Fruit fly (Drosophila melanogaster): ENCODE results near the gene CG7573.

CG7573 gene

DNA sequence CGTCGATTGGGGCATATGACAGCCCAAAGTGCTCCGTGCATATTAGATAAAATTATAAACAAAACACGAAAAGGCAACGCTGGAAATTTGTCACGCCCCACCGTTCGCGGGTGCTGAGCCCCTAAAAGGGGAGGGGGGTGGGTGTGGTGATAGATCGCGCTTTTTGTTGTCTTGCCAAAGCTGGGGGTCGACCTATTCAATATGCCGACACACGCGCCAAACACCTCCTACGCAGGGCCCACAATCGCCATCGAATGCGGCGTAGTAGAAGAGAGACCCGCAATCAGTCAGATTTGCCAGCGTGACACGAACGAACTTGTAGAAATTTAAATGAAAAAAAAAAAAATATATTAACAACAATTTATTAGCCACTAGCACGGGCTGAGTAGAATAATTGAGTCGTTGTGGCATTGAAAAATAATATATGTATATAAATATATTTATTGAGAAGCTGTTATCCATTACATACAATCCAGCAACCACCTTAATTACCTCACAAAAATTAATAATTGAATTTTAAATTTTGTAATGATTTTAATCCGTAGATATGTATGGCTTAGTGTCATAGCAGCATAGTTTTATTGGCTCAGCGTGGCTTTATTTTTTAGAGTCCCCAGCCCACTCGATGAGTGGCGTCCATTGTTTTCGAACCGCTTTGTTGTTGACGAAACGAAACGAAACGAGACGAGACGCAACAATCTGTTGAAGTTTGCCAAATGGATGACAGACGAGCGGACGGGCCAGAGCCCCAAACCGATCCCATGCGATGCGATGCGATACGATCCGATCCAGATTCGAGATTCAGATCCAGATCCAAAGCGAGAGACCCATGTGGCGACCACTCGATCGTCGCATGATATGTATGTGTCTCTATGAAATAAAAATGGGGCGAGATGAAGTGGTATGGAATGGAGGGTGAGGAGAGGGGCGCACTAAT is 37.7 kb downstream of the CG7573 start (continued):
- TF ChIP-seq Eip74EF (GFP tag; optimal IDR thresholded peaks at IDR 0.05) (peak in 1 of 2 experiments; percentile 85), PHDP (tag; optimal IDR thresholded peaks at IDR 0.05) (peak; percentile 96), CG17912 (GFP tag; optimal IDR thresholded peaks at IDR 0.05) (no peak), CG10147 (GFP tag; optimal IDR thresholded peaks at IDR 0.05) (peak; percentile 87), CG17612 (GFP tag; IDR thresholded peaks at IDR 0.05) (peak; percentile 74), kni (GFP tag; optimal IDR thresholded peaks at IDR 0.05) (peak; percentile 77), hth (optimal IDR thresholded peaks at IDR 0.05) (no peak), nau (GFP tag; optimal IDR thresholded peaks at IDR 0.05) (peak; percentile 43), ab (GFP tag; optimal IDR thresholded peaks at IDR 0.05) (no peak), CG2116 (GFP tag; optimal IDR thresholded peaks at IDR 0.05) (peak; percentile 41), CG1602 (GFP tag; optimal IDR thresholded peaks at IDR 0.05) (peak; percentile 61), Antp (GFP tag; optimal IDR thresholded peaks at IDR 0.05) (no peak), hkb (optimal IDR thresholded peaks at IDR 0.05) (no peak), hkb (GFP tag; IDR thresholded peaks at IDR 0.05) (peak; percentile 96), nerfin-1 (tag; optimal IDR thresholded peaks at IDR 0.05) (peak; percentile 84), ash1 (GFP tag; optimal IDR thresholded peaks at IDR 0.05) (no peak), CG13287 (GFP tag; IDR thresholded peaks at IDR 0.05; ENCODE audit: partially characterized antibody) (peak; percentile 41; the same call in 1 of the 2 replicates), bcd (GFP tag; optimal IDR thresholded peaks at IDR 0.05) (peak; percentile 92), CG13296 (GFP tag; optimal IDR thresholded peaks at IDR 0.05) (peak; percentile 91), CG31224 (GFP tag; IDR thresholded peaks at IDR 0.05) (peak; percentile 83), Sin3A (optimal IDR thresholded peaks at IDR 0.05) (no peak), mirr (GFP tag; optimal IDR thresholded peaks at IDR 0.05) (peak; percentile 72), CG13775 (GFP tag; optimal IDR thresholded peaks at IDR 0.05) (peak; percentile 84), pros (GFP tag; optimal IDR thresholded peaks at IDR 0.05) (no peak), NC2β (GFP tag; optimal IDR thresholded peaks at IDR 0.05) (no peak), CG2712 (tag; optimal IDR thresholded peaks at IDR 0.05) (peak; percentile 86), Dbx (GFP tag; IDR thresholded peaks at IDR 0.05) (peak; percentile 83), dan (GFP tag; IDR thresholded peaks at IDR 0.05) (no peak), CkIIα-i1 (GFP tag; IDR thresholded peaks at IDR 0.05) (0 out of 2 replicates have a peak, but pooled peaks have one; percentile 8), Optix (GFP tag; IDR thresholded peaks at IDR 0.05) (peak; percentile 44; the same call in 1 of the 3 replicates), Sry-δ (GFP tag; optimal IDR thresholded peaks at IDR 0.05) (no peak), CG6854 (GFP tag; optimal IDR thresholded peaks at IDR 0.05) (peak; percentile 88), CG12299 (tag; optimal IDR thresholded peaks at IDR 0.05) (peak; percentile 82), CG34376 (GFP tag; optimal IDR thresholded peaks at IDR 0.05) (no peak), CG10209 (GFP tag; optimal IDR thresholded peaks at IDR 0.05) (peak; percentile 93), zfh2 (GFP tag; optimal IDR thresholded peaks at IDR 0.05) (peak; percentile 10), bbx (GFP tag; IDR thresholded peaks at IDR 0.05; ENCODE audit: partially characterized antibody) (no peak), Xrp1 (GFP tag; IDR thresholded peaks at IDR 0.05) (peak; percentile 89), Six4 (GFP tag; optimal IDR thresholded peaks at IDR 0.05) (peak; percentile 39), cas (GFP tag; IDR thresholded peaks at IDR 0.05) (peak; percentile 80), grau (tag; optimal IDR thresholded peaks at IDR 0.05) (peak; percentile 93), dysf (GFP tag; IDR thresholded peaks at IDR 0.05) (peak; percentile 95), lab (GFP tag; optimal IDR thresholded peaks at IDR 0.05) (peak; percentile 90), HLH4C (GFP tag; IDR thresholded peaks at IDR 0.05; ENCODE audit: partially characterized antibody) (no peak), en (GFP tag; optimal IDR thresholded peaks at IDR 0.05) (no peak), ssp (GFP tag; IDR thresholded peaks at IDR 0.05) (peak; percentile 76), CG7556 (GFP tag; optimal IDR thresholded peaks at IDR 0.05) (peak; percentile 93), Sox100B (GFP tag; optimal IDR thresholded peaks at IDR 0.05) (peak; percentile 90), Hey (tag; optimal IDR thresholded peaks at IDR 0.05) (no peak)

Measured in whole organism, embryonic.